Worm (Caenorhabditis elegans) whole organism, midembryonic: ENCODE results near the gene lars-1.

Experiments
- T22C8.4 ChIP-seq: fragments of 200-800 bp; sonication (Bioruptor generic); IDR thresholded peaks from 2 replicates; pipeline ENCODE4 v1.3.6; 2022; ENCODE audit warnings: missing genetic modification characterization, missing compliant biosample characterization
- klf-2 ChIP-seq: fragments of 200-800 bp; sonication (Bioruptor generic); conservative IDR thresholded peaks from 2 replicates; pipeline ENCODE4 v1.3.6; 2022; ENCODE audit warnings: missing genetic modification reagents, missing genetic modification characterization, missing compliant biosample characterization
- med-1 ChIP-seq: sonication (generic microtip); optimal IDR thresholded peaks from 2 replicates; lab custom pipeline; 2017; ENCODE audit warnings: missing genetic modification characterization, mild to moderate bottlenecking, missing compliant biosample characterization, antibody characterized with exemption, missing genetic modification reagents; ENCODE audit not compliant: insufficient read depth
- ref-1 ChIP-seq: fragments of 200-800 bp; sonication (Bioruptor generic); conservative IDR thresholded peaks from 2 replicates; pipeline ENCODE4 v1.3.6; 2022; ENCODE audit warnings: missing genetic modification reagents, missing genetic modification characterization, missing compliant biosample characterization
- tab-1 ChIP-seq: fragments of 200-800 bp; sonication (Bioruptor generic); IDR thresholded peaks from 2 replicates; pipeline ENCODE4 v1.3.6; 2022; ENCODE audit warnings: missing genetic modification characterization, missing compliant biosample characterization

- TF ChIP-seq med-1 (no peak), tab-1 (GFP tag; lab: Robert Waterston, UW) (no peak), klf-2 (GFP tag; lab: Robert Waterston, UW) (no peak), ref-1 (GFP tag; lab: Robert Waterston, UW) (no peak), T22C8.4 (GFP tag; lab: Robert Waterston, UW) (no peak)
These were observed 7.9 kb upstream of the lars-1 start for ce11 chrIII:4194349-4195110.
